Fruit fly (Drosophila melanogaster): ENCODE measurements around the gene CG31358.

- peak; percentile 82 for TF ChIP-seq fru (GFP tag; optimal IDR thresholded peaks at IDR 0.05)
- no peak for TF ChIP-seq Hr78 (GFP tag; optimal IDR thresholded peaks at IDR 0.05)
- no peak for TF ChIP-seq Dfd (GFP tag; optimal IDR thresholded peaks at IDR 0.05)
- no peak for TF ChIP-seq dl (GFP tag; optimal IDR thresholded peaks at IDR 0.05; ENCODE audit: insufficient read depth in 1 of 2, partially characterized antibody in 2 of 2)
Observed at dm6 chr3R:12010202-12010824, 21.2 kb downstream of the CG31358 start, which contains the start of the genes KLHL18 and GCC185.
